Worm (Caenorhabditis elegans) whole organism, L3 larva: ENCODE data around the gene cdh-12.

Experiments used
- ZK546.5 ChIP-seq: sonication (generic microtip); optimal IDR thresholded peaks from 2 replicates; lab custom pipeline; 2017; ENCODE audit warnings: missing biosample characterization, missing genetic modification characterization
- aly-2 ChIP-seq: fragments of 150-350 bp; optimal IDR thresholded peaks from 2 replicates; lab custom pipeline; 2014; ENCODE audit warnings: missing biosample characterization, missing genetic modification characterization
- ama-1 ChIP-seq: fragments of 150-350 bp; optimal IDR thresholded peaks from 2 replicates; lab custom pipeline; 2018
- ceh-16 ChIP-seq: sonication (generic microtip); optimal IDR thresholded peaks from 2 replicates; lab custom pipeline; 2017; ENCODE audit warnings: missing biosample characterization, missing genetic modification characterization
- ceh-28 ChIP-seq: fragments of 150-350 bp; optimal IDR thresholded peaks from 2 replicates; lab custom pipeline; 2014; ENCODE audit warnings: missing biosample characterization, missing genetic modification reagents, missing genetic modification characterization
- elt-3 ChIP-seq, 3 experiments: fragments of 150-350 bp in 1 of 3; sonication (generic microtip) in 2 of 3; optimal IDR thresholded peaks; 2 replicates in 2 of 3; 4 replicates in 1 of 3; lab custom pipeline; 2014 to 2017; ENCODE audit warnings: missing biosample characterization in 3 of 3, missing genetic modification characterization in 3 of 3
- lsy-12 ChIP-seq: sonication (generic microtip); optimal IDR thresholded peaks from 2 replicates; lab custom pipeline; 2016; ENCODE audit warnings: mild to moderate bottlenecking, missing genetic modification characterization, missing compliant biosample characterization
- mdl-1 ChIP-seq: fragments of 150-350 bp; optimal IDR thresholded peaks from 2 replicates; lab custom pipeline; 2014; ENCODE audit warnings: missing biosample characterization, missing genetic modification characterization
- mml-1 ChIP-seq: fragments of 150-350 bp; sonication (generic microtip); optimal IDR thresholded peaks from 3 replicates; lab custom pipeline; 2014; ENCODE audit warnings: missing biosample characterization, missing genetic modification characterization
- nhr-11 ChIP-seq: fragments of 150-350 bp; optimal IDR thresholded peaks from 2 replicates; lab custom pipeline; 2014; ENCODE audit warnings: missing biosample characterization, missing genetic modification characterization
- nhr-25 ChIP-seq: sonication (generic microtip); optimal IDR thresholded peaks from 2 replicates; lab custom pipeline; 2017; ENCODE audit warnings: missing biosample characterization, missing genetic modification characterization
- nhr-28 ChIP-seq: fragments of 150-350 bp; optimal IDR thresholded peaks from 2 replicates; lab custom pipeline; 2014; ENCODE audit warnings: missing biosample characterization, missing genetic modification characterization
- nhr-77 ChIP-seq: fragments of 150-350 bp; optimal IDR thresholded peaks from 2 replicates; lab custom pipeline; 2014; ENCODE audit warnings: missing biosample characterization, missing genetic modification characterization
- pha-4 ChIP-seq: fragments of 150-350 bp; optimal IDR thresholded peaks from 2 replicates; lab custom pipeline; 2014; ENCODE audit warnings: missing biosample characterization, missing genetic modification reagents, missing genetic modification characterization
- sea-2 ChIP-seq: fragments of 150-350 bp; sonication (generic microtip); optimal IDR thresholded peaks from 4 replicates; lab custom pipeline; 2014; ENCODE audit warnings: missing biosample characterization, missing genetic modification reagents, missing genetic modification characterization
- skn-1 ChIP-seq: fragments of 150-350 bp; optimal IDR thresholded peaks from 2 replicates; lab custom pipeline; 2014; ENCODE audit warnings: missing biosample characterization, missing genetic modification characterization
- snpc-4 ChIP-seq: fragments of 150-350 bp; optimal IDR thresholded peaks from 2 replicates; lab custom pipeline; 2014; ENCODE audit warnings: missing biosample characterization, missing genetic modification characterization
- zag-1 ChIP-seq: fragments of 150-350 bp; optimal IDR thresholded peaks from 2 replicates; lab custom pipeline; 2014; ENCODE audit warnings: missing biosample characterization, missing genetic modification characterization

The cdh-12 gene

ce11 chrIII:1230672-1231071 is 78.8 kb downstream of the cdh-12 start:
- TF ChIP-seq aly-2 (tag; lab: Kevin White, UChicago): no peak
- no peak for TF ChIP-seq skn-1 (tag; lab: Kevin White, UChicago)
- no peak for TF ChIP-seq zag-1
- no peak for TF ChIP-seq mdl-1 (tag; lab: Kevin White, UChicago)
- no peak for TF ChIP-seq snpc-4 (tag; lab: Kevin White, UChicago)
- TF ChIP-seq ZK546.5: no peak
- no peak for TF ChIP-seq nhr-77 (tag; lab: Kevin White, UChicago)
- no peak for TF ChIP-seq pha-4
- TF ChIP-seq lsy-12 (tag; lab: Kevin White, UChicago): no peak
- TF ChIP-seq mml-1: no peak
- TF ChIP-seq ceh-28 (tag; lab: Kevin White, UChicago): no peak
- no peak for TF ChIP-seq nhr-25 (tag; lab: Kevin White, UChicago)
- TF ChIP-seq nhr-11 (tag; lab: Kevin White, UChicago): no peak
- TF ChIP-seq sea-2 (GFP tag; lab: Kevin White, UChicago): no peak
- no peak for TF ChIP-seq nhr-28 (tag; lab: Kevin White, UChicago)
- no peak for TF ChIP-seq ama-1 (lab: Kevin White, UChicago)
- TF ChIP-seq ceh-16 (tag; lab: Kevin White, UChicago): no peak
- no peak for TF ChIP-seq elt-3 (tag; optimal IDR thresholded peaks at IDR 0.05; lab: Kevin White, UChicago)
